Worm (Caenorhabditis elegans) whole organism, L1 larva: ENCODE measurements around the gene pmp-4.

Experiments used
- C04F5.9 ChIP-seq: sonication (generic microtip); optimal IDR thresholded peaks from 2 replicates; lab custom pipeline; 2016; ENCODE audit warnings: missing genetic modification characterization, missing compliant biosample characterization
- blmp-1 ChIP-seq: fragments of 150-350 bp; optimal IDR thresholded peaks from 2 replicates; lab custom pipeline; 2014; ENCODE audit warnings: missing biosample characterization, missing genetic modification characterization
- ceh-63 ChIP-seq: fragments of 200-800 bp; sonication (Bioruptor generic); optimal IDR thresholded peaks from 2 replicates; lab custom pipeline; 2018; ENCODE audit warnings: mild to moderate bottlenecking, missing genetic modification characterization, missing compliant biosample characterization
- ceh-8 ChIP-seq: fragments of 200-800 bp; sonication (Bioruptor generic); optimal IDR thresholded peaks from 2 replicates; lab custom pipeline; 2018; ENCODE audit warnings: mild to moderate bottlenecking, missing genetic modification characterization, moderate library complexity, missing compliant biosample characterization
- ces-1 ChIP-seq: fragments of 150-350 bp; optimal IDR thresholded peaks from 2 replicates; lab custom pipeline; 2014; ENCODE audit warnings: missing biosample characterization, missing genetic modification reagents, missing genetic modification characterization
- dsc-1 ChIP-seq: sonication (generic microtip); optimal IDR thresholded peaks from 2 replicates; lab custom pipeline; 2016; ENCODE audit warnings: mild to moderate bottlenecking, missing genetic modification characterization, missing compliant biosample characterization
- efl-1 ChIP-seq, 4 experiments: fragments of 150-350 bp; optimal IDR thresholded peaks in 3 of 4; peaks in 1 of 4; 1 replicate in 1 of 4; 2 replicates in 3 of 4; lab custom pipeline; 2014; ENCODE audit warnings: missing biosample characterization in 2 of 4, missing genetic modification characterization in 2 of 4, missing genetic modification reagents in 2 of 4
- egl-27 ChIP-seq, 2 experiments: fragments of 150-350 bp in 1 of 2; sonication (generic microtip); optimal IDR thresholded peaks; 3 replicates each; lab custom pipeline; 2017 to 2018; ENCODE audit warnings: missing biosample characterization in 2 of 2, missing genetic modification characterization in 2 of 2, missing genetic modification reagents in 2 of 2
- fkh-4 ChIP-seq: sonication (generic microtip); optimal IDR thresholded peaks from 2 replicates; lab custom pipeline; 2016; ENCODE audit warnings: missing compliant biosample characterization, missing genetic modification characterization, borderline replicate concordance
- fos-1 ChIP-seq: fragments of 150-350 bp; optimal IDR thresholded peaks from 2 replicates; lab custom pipeline; 2014; ENCODE audit warnings: missing biosample characterization, missing genetic modification characterization
- grh-1 ChIP-seq: fragments of 200-800 bp; sonication (Bioruptor generic); IDR thresholded peaks from 2 replicates; pipeline ENCODE4 v1.3.6; 2022; ENCODE audit warnings: missing genetic modification reagents, missing genetic modification characterization, missing compliant biosample characterization
- jun-1 ChIP-seq: fragments of 150-350 bp; optimal IDR thresholded peaks from 2 replicates; lab custom pipeline; 2014; ENCODE audit warnings: missing biosample characterization, missing genetic modification reagents, missing genetic modification characterization
- lin-14 ChIP-seq: fragments of 200-800 bp; sonication (Bioruptor generic); optimal IDR thresholded peaks from 2 replicates; lab custom pipeline; 2018; ENCODE audit warnings: mild to moderate bottlenecking, missing genetic modification characterization, moderate library complexity, missing compliant biosample characterization
- lin-35 ChIP-seq, 2 experiments: fragments of 150-350 bp; optimal IDR thresholded peaks; 2 replicates each; lab custom pipeline; 2014; ENCODE audit warnings: missing biosample characterization in 2 of 2, missing genetic modification characterization in 2 of 2, missing genetic modification reagents in 2 of 2
- mef-2 ChIP-seq: fragments of 150-350 bp; optimal IDR thresholded peaks from 2 replicates; lab custom pipeline; 2014; ENCODE audit warnings: missing biosample characterization, missing genetic modification characterization
- nhr-11 ChIP-seq: fragments of 150-350 bp; optimal IDR thresholded peaks from 2 replicates; lab custom pipeline; 2014; ENCODE audit warnings: missing biosample characterization, missing genetic modification characterization
- nhr-20 ChIP-seq: sonication (generic microtip); optimal IDR thresholded peaks from 2 replicates; lab custom pipeline; 2016; ENCODE audit warnings: mild to moderate bottlenecking, missing genetic modification characterization, missing compliant biosample characterization
- nhr-71 ChIP-seq: sonication (generic microtip); optimal IDR thresholded peaks from 2 replicates; lab custom pipeline; 2016; ENCODE audit warnings: mild to moderate bottlenecking, missing genetic modification characterization, moderate library complexity, missing compliant biosample characterization
- nhr-76 ChIP-seq: sonication (generic microtip); optimal IDR thresholded peaks from 2 replicates; lab custom pipeline; 2017; ENCODE audit warnings: missing biosample characterization, missing genetic modification characterization
- nhr-85 ChIP-seq: sonication (generic microtip); peaks from one replicate; lab custom pipeline; 2016; ENCODE audit warnings: missing genetic modification characterization, inconsistent platforms, missing compliant biosample characterization
- snu-23 ChIP-seq: sonication (generic microtip); optimal IDR thresholded peaks from 2 replicates; lab custom pipeline; 2016; ENCODE audit warnings: missing genetic modification characterization, missing compliant biosample characterization
- sptf-1 ChIP-seq: fragments of 150-350 bp; optimal IDR thresholded peaks from 2 replicates; lab custom pipeline; 2014; ENCODE audit warnings: missing biosample characterization, missing genetic modification characterization
- tlp-1 ChIP-seq: fragments of 150-350 bp; optimal IDR thresholded peaks from 2 replicates; lab custom pipeline; 2014; ENCODE audit warnings: missing biosample characterization, missing genetic modification characterization
- unc-30 ChIP-seq: sonication (generic microtip); optimal IDR thresholded peaks from 2 replicates; lab custom pipeline; 2017; ENCODE audit warnings: missing biosample characterization, missing genetic modification characterization
- unc-62 ChIP-seq: fragments of 150-350 bp; optimal IDR thresholded peaks from 2 replicates; lab custom pipeline; 2014; ENCODE audit warnings: missing biosample characterization, missing genetic modification reagents, missing genetic modification characterization
- ztf-11 ChIP-seq, 2 experiments: sonication (generic microtip); optimal IDR thresholded peaks; 2 replicates each; lab custom pipeline; 2016 to 2017; ENCODE audit warnings: missing genetic modification characterization in 2 of 2, missing biosample characterization in 1 of 2, missing compliant biosample characterization in 1 of 2

The pmp-4 gene

DNA sequence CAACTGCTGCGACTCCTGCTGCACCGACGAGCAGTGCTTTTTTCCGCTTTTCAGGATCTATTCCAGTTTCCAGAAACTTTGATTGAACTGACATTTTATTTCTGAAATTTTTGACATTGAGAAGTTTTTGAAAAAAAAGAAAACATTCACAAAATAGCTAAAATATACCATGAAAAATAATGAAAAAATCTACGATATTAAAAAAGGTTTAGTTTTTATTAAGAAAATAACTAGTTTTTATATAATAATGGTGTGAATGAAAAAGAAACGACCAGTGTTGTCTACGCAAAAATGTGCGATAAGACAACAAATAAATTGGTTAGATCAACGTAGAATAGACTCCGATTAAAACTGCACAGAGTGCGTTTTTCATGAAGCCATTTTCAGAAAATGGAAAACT lies at the start of gene pmp-4:
TSS of gene pmp-4 (minus strand) at position 101 of the 400 bp plus-strand sequence.
- TF ChIP-seq sptf-1 (tag; lab: Kevin White, UChicago) (no peak), unc-62 (no peak), jun-1 (tag; lab: Kevin White, UChicago) (no peak), efl-1 (optimal IDR thresholded peaks at IDR 0.05; lab: Kevin White, UChicago) (no peak), efl-1 (GFP tag; optimal IDR thresholded peaks at IDR 0.05 in 1 of 2; lab: Kevin White, UChicago) (peak in 1 of 2 experiments; percentile 7)

- no peak for TF ChIP-seq ces-1 (GFP tag; lab: Kevin White, UChicago)
- TF ChIP-seq efl-1 (optimal IDR thresholded peaks at IDR 0.05; lab: Kevin White, UChicago) = no peak
- TF ChIP-seq efl-1 (GFP tag; optimal IDR thresholded peaks at IDR 0.05 in 1 of 2; lab: Kevin White, UChicago) = peak in 1 of 2 experiments; percentile 10
These were observed 48.6 kb upstream of the pmp-4 start for ce11 chrIV:17453996-17454395.

DNA sequence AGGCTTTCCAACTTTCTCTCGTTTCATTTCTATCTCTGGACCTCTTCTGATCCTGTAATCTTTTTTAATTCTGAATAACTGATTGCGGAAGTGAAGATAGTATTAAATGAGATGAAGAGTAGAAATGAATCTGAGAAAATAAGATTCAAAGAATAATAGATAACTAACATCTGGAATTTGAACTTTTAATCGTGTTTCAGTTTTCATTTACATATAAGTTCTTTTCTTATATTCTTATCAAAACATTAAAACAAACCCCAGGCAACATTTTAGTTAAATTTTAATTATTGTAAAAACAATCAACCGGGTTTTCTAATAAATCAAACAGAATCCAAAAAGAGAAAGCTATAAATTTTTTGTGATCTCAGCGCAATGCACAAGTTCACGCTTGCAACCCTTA lies 47.8 kb upstream of the pmp-4 start:
- TF ChIP-seq grh-1 (GFP tag; lab: Robert Waterston, UW) (no peak), mef-2 (tag; lab: Kevin White, UChicago) (no peak), ceh-63 (no peak), ztf-11 (tag; optimal IDR thresholded peaks at IDR 0.05; lab: Kevin White, UChicago) (no peak), nhr-11 (no peak), snu-23 (GFP tag; lab: Kevin White, UChicago) (no peak), efl-1 (optimal IDR thresholded peaks at IDR 0.05; lab: Kevin White, UChicago) (no peak), efl-1 (GFP tag; optimal IDR thresholded peaks at IDR 0.05 in 1 of 2; lab: Kevin White, UChicago) (peak in 1 of 2 experiments; percentile 62), blmp-1 (tag; lab: Kevin White, UChicago) (peak; percentile 86), unc-30 (tag; lab: Kevin White, UChicago) (no peak), nhr-76 (tag; lab: Kevin White, UChicago) (no peak), dsc-1 (no peak), egl-27 (tag; optimal IDR thresholded peaks at IDR 0.05; lab: Kevin White, UChicago) (no peak)

- TF ChIP-seq nhr-85 (tag; lab: Kevin White, UChicago) (no peak), fkh-4 (tag; lab: Kevin White, UChicago) (no peak)
These were observed 45.0 kb upstream of the pmp-4 start, which contains the start of gene F11E6.8 for ce11 chrIV:17450443-17450842. Gene F11E6.8, minus strand, starts transcription at chrIV:17450543.

DNA sequence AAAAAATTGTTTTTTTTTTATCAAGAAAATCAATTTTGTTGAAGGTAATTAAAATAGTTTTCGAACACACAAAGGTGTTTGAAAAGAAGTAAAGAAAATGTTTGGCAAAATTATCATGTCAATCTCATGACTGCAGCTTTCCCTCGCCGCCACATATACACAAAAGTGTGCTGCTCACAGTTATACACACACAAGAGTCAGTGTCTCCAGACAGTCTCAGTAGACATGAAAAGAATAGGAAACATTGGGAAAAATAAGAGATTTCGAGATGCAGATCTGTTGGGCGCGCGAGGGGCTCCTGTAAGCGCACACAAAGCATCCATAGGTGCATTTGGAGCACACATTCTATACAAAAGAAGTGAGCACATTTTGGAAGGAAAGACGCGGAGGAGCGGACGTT lies 42.9 kb upstream of the pmp-4 start:
- TF ChIP-seq C04F5.9 (tag; lab: Kevin White, UChicago) (no peak), fos-1 (no peak), fkh-4 (tag; lab: Kevin White, UChicago) (no peak)

DNA sequence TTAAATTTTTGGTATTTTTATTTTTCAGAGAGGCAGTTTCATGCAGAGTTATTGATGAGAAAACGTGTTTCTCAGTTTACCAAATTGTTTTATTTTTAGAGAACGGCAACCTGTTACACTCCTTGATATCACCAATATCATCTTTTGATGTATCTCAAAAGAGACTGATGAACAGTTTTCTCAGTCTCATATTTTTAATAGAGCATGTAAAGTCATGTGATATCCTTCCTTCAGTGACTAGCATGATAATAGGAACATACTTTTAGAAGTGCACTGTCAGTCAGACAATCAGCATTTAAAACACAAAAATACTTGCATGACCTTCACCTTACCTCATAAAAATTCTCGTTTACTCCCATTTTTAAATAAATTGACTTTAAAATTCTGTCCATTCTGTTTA lies 37.1 kb upstream of the pmp-4 start, which contains the start of gene F11E6.11:
TSS of gene F11E6.11 (plus strand) at position 325 of the 400 bp plus-strand sequence.
- TF ChIP-seq ceh-63 = no peak
- no peak for TF ChIP-seq fos-1
- peak in 1 of 2 experiments; percentile 16 for TF ChIP-seq lin-35 (GFP tag; optimal IDR thresholded peaks at IDR 0.05; lab: Kevin White, UChicago)
- TF ChIP-seq, all 84 proteins: peak for 1

DNA sequence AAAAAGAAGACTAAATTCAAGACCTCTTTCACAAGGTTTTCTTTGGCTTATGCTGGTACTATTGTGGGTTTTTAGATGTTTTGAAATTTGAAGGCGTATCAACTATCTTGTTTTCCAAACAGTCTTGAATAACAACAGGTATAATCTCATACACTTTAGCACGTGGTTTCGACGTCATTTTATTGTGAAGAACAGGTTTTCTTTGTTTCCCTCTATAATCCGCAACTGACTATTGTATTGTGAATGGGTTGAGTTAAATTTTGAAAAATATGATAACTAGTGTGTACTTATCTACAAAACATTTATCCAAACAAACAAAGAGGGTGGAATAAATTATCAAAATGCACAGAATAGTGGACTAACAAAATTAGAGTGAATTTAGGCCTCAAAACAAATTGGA lies 35.8 kb upstream of the pmp-4 start:
- TF ChIP-seq nhr-71 (tag; lab: Kevin White, UChicago) (peak; percentile 37), nhr-85 (tag; lab: Kevin White, UChicago) (peak; percentile 79), snu-23 (GFP tag; lab: Kevin White, UChicago) (peak; percentile 65), efl-1 (optimal IDR thresholded peaks at IDR 0.05; lab: Kevin White, UChicago) (no peak), efl-1 (GFP tag; optimal IDR thresholded peaks at IDR 0.05 in 1 of 2; lab: Kevin White, UChicago) (peak in 1 of 2 experiments; percentile 33), ceh-8 (GFP tag; lab: Kevin White, UChicago) (no peak), lin-14 (GFP tag; lab: Kevin White, UChicago) (peak; percentile 39), grh-1 (GFP tag; lab: Robert Waterston, UW) (peak; percentile 68), tlp-1 (no peak), nhr-20 (tag; lab: Kevin White, UChicago) (peak; percentile 67), lin-35 (GFP tag; optimal IDR thresholded peaks at IDR 0.05; lab: Kevin White, UChicago) (peak in 1 of 2 experiments; percentile 62)
